Worm (Caenorhabditis elegans): ENCODE measurements around the gene T05C12.11.

DNA sequence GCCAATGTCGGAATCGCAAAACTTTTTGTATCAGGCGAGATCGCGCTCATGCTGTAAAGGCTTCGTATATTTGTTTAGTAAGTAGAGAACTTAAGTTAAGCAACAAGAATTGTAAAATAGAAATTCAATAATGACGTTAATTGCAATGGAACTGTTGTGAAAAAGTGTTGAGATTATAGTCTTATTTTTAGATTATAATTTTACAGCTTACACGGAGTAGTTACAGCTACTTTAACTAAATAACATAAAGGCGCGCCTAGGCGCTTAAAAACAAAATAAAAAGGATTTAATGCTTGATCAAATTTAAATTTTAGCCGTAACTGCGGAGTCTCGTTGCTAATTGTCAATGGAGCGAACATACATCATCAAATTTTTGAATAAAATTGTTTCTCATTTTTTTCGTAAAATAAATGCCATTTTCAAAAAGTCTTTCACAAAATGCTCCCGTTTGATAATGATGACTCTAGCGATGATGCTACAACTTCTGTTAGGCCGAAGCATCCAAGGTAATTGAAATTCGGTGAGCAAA lies 8.1 kb downstream of the T05C12.11 start, which contains the start of the genes emb-27 and rrf-3:
- TF ChIP-seq ceh-90 (tag; optimal IDR thresholded peaks at IDR 0.05), result no peak
- TF ChIP-seq mdl-1 (tag; optimal IDR thresholded peaks at IDR 0.05), result no peak
- no peak for TF ChIP-seq ama-1 (optimal IDR thresholded peaks at IDR 0.05)
- TF ChIP-seq aly-2 (tag; optimal IDR thresholded peaks at IDR 0.05), result no peak
- peak; percentile 34 for TF ChIP-seq rnt-1 (tag; optimal IDR thresholded peaks at IDR 0.05)

Measured in whole organism, L1 larva.